Worm (Caenorhabditis elegans): ENCODE measurements around the gene Y50E8A.2.

ce11 chrV:14746975-14747374 lies 18.3 kb upstream of the Y50E8A.2 start:
- TF ChIP-seq T22C8.4 (GFP tag; IDR thresholded peaks at IDR 0.05): no peak
- TF ChIP-seq flt-1 (GFP tag; IDR thresholded peaks at IDR 0.05): no peak
- TF ChIP-seq ztf-23 (GFP tag; IDR thresholded peaks at IDR 0.05): no peak
- no peak for TF ChIP-seq tab-1 (GFP tag; IDR thresholded peaks at IDR 0.05)
- TF ChIP-seq ztf-29 (GFP tag; IDR thresholded peaks at IDR 0.05): no peak
- TF ChIP-seq med-1 (GFP tag; optimal IDR thresholded peaks at IDR 0.05; ENCODE audit: insufficient read depth): no peak
- TF ChIP-seq klf-2 (GFP tag; conservative IDR thresholded peaks at IDR 0.05): no peak
- no peak for TF ChIP-seq cog-1 (tag; optimal IDR thresholded peaks at IDR 0.05)

Measured in whole organism, midembryonic.